Worm (Caenorhabditis elegans) whole organism, mixed stage, embryonic: Measurements from ENCODE around the gene F42C5.4.

Experiments used
- M03D4.4 ChIP-seq: sonication (generic microtip); optimal IDR thresholded peaks from 2 replicates; lab custom pipeline; 2017; ENCODE audit warnings: mild to moderate bottlenecking, missing genetic modification characterization, missing compliant biosample characterization
- mep-1 ChIP-seq: fragments of 150-350 bp; optimal IDR thresholded peaks from 2 replicates; lab custom pipeline; 2017; ENCODE audit warnings: missing biosample characterization, missing genetic modification reagents, missing genetic modification characterization, inconsistent platforms
- nhr-12 ChIP-seq: fragments of 150-350 bp; optimal IDR thresholded peaks from 2 replicates; lab custom pipeline; 2014; ENCODE audit warnings: missing biosample characterization, missing genetic modification characterization
- tbx-8 ChIP-seq: fragments of 200-800 bp; sonication (Bioruptor generic); optimal IDR thresholded peaks from 2 replicates; lab custom pipeline; 2018; ENCODE audit warnings: mild to moderate bottlenecking, missing genetic modification characterization, moderate library complexity, missing compliant biosample characterization

DNA sequence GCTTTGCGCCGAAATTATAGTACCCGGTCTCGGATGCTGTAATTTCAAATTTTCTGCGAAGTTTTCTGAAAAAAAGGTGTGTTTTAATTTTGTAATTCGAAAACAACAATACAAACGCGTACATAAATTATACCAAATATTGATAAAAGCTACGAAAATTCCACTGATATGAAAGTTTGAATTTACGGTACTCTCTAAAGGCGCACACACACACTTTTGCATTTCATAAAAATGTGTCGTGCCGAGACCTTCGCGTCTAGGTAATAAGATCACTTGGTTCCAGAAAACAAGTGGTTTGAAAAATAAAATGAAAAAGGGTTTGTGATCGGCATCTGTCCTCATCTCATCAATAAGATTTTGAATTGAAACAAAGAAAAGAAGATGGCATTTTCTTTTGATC, 18.9 kb upstream of the F42C5.4 start:
- TF ChIP-seq M03D4.4 (tag; lab: Kevin White, UChicago) (no peak), nhr-12 (tag; lab: Kevin White, UChicago) (no peak), tbx-8 (GFP tag; lab: Kevin White, UChicago) (no peak), mep-1 (tag; lab: Kevin White, UChicago) (no peak)
